Fruit fly (Drosophila melanogaster): ENCODE results near the gene CG43394.

CG43394 gene

dm6 chr2L:8104706-8105105 lies 40.9 kb upstream of the CG43394 start:
- TF ChIP-seq Myc (optimal IDR thresholded peaks at IDR 0.05) (no peak), CG32264 (GFP tag; optimal IDR thresholded peaks at IDR 0.05) (no peak), lola (GFP tag; optimal IDR thresholded peaks at IDR 0.05) (no peak), HLH106 (tag; optimal IDR thresholded peaks at IDR 0.05) (no peak), Hnf4 (GFP tag; optimal IDR thresholded peaks at IDR 0.05) (no peak), jim (GFP tag; optimal IDR thresholded peaks at IDR 0.05) (no peak), OdsH (GFP tag; optimal IDR thresholded peaks at IDR 0.05) (no peak), sv (GFP tag; optimal IDR thresholded peaks at IDR 0.05) (no peak), GATAd (GFP tag; optimal IDR thresholded peaks at IDR 0.05) (no peak), CG9705 (GFP tag; optimal IDR thresholded peaks at IDR 0.05) (no peak)

dm6 chr2L:8110549-8111438 lies 34.8 kb upstream of the CG43394 start:
- TF ChIP-seq psq (GFP tag; optimal IDR thresholded peaks at IDR 0.05) = no peak
- no peak for TF ChIP-seq Sp1 (GFP tag; optimal IDR thresholded peaks at IDR 0.05)
- TF ChIP-seq fru (GFP tag; optimal IDR thresholded peaks at IDR 0.05) = no peak
- no peak for TF ChIP-seq br (GFP tag; optimal IDR thresholded peaks at IDR 0.05)
- no peak for TF ChIP-seq CG32264 (GFP tag; optimal IDR thresholded peaks at IDR 0.05)
- TF ChIP-seq sage (GFP tag; optimal IDR thresholded peaks at IDR 0.05) = no peak
- TF ChIP-seq Hr83 (GFP tag; optimal IDR thresholded peaks at IDR 0.05; ENCODE audit: poor library complexity, severe bottlenecking) = no peak
- TF ChIP-seq Dif (GFP tag; optimal IDR thresholded peaks at IDR 0.05; ENCODE audit: partially characterized antibody) = no peak
- no peak for TF ChIP-seq Dfd (GFP tag; optimal IDR thresholded peaks at IDR 0.05)
- TF ChIP-seq Vsx2 (GFP tag; optimal IDR thresholded peaks at IDR 0.05; ENCODE audit: partially characterized antibody) = no peak
- TF ChIP-seq HLH106 (tag; optimal IDR thresholded peaks at IDR 0.05) = no peak
- TF ChIP-seq usp (GFP tag; optimal IDR thresholded peaks at IDR 0.05) = no peak
- TF ChIP-seq Rel (GFP tag; optimal IDR thresholded peaks at IDR 0.05) = no peak
- TF ChIP-seq Rel (tag; optimal IDR thresholded peaks at IDR 0.05) = no peak
- TF ChIP-seq Hnf4 (GFP tag; optimal IDR thresholded peaks at IDR 0.05) = no peak
- TF ChIP-seq h (GFP tag; optimal IDR thresholded peaks at IDR 0.05) = no peak

dm6 chr2L:8116632-8117193 lies 28.8 kb upstream of the CG43394 start:
- TF ChIP-seq brk (GFP tag; optimal IDR thresholded peaks at IDR 0.05) = no peak
- TF ChIP-seq pan (optimal IDR thresholded peaks at IDR 0.05) = no peak
- TF ChIP-seq br (GFP tag; optimal IDR thresholded peaks at IDR 0.05) = no peak
- TF ChIP-seq woc (GFP tag; optimal IDR thresholded peaks at IDR 0.05) = no peak
- no peak for TF ChIP-seq Sp1 (GFP tag; optimal IDR thresholded peaks at IDR 0.05)
- no peak for TF ChIP-seq lola (GFP tag; optimal IDR thresholded peaks at IDR 0.05)
- TF ChIP-seq CG9705 (GFP tag; optimal IDR thresholded peaks at IDR 0.05) = no peak
- no peak for TF ChIP-seq Dfd (GFP tag; optimal IDR thresholded peaks at IDR 0.05)
- no peak for TF ChIP-seq sage (GFP tag; optimal IDR thresholded peaks at IDR 0.05)
- no peak for TF ChIP-seq h (GFP tag; optimal IDR thresholded peaks at IDR 0.05)

- TF ChIP-seq CG32264 (GFP tag; optimal IDR thresholded peaks at IDR 0.05) = no peak
- TF ChIP-seq Myc (optimal IDR thresholded peaks at IDR 0.05) = no peak
- TF ChIP-seq h (GFP tag; optimal IDR thresholded peaks at IDR 0.05) = no peak
- no peak for TF ChIP-seq N (GFP tag; optimal IDR thresholded peaks at IDR 0.05)
- TF ChIP-seq dl (GFP tag; optimal IDR thresholded peaks at IDR 0.05; ENCODE audit: insufficient read depth in 1 of 2, partially characterized antibody in 2 of 2) = no peak
- no peak for TF ChIP-seq tai (GFP tag; optimal IDR thresholded peaks at IDR 0.05)
- TF ChIP-seq Abd-B (GFP tag; optimal IDR thresholded peaks at IDR 0.05) = no peak
- TF ChIP-seq brk (GFP tag; optimal IDR thresholded peaks at IDR 0.05) = no peak
- TF ChIP-seq rgr (GFP tag; optimal IDR thresholded peaks at IDR 0.05) = no peak
- no peak for TF ChIP-seq Dfd (GFP tag; optimal IDR thresholded peaks at IDR 0.05)
- TF ChIP-seq Hr78 (GFP tag; optimal IDR thresholded peaks at IDR 0.05) = no peak
- TF ChIP-seq usp (GFP tag; optimal IDR thresholded peaks at IDR 0.05) = no peak
- TF ChIP-seq br (GFP tag; optimal IDR thresholded peaks at IDR 0.05) = no peak
- TF ChIP-seq CrebA (GFP tag; optimal IDR thresholded peaks at IDR 0.05; ENCODE audit: borderline replicate concordance) = no peak
- TF ChIP-seq HLH106 (tag; optimal IDR thresholded peaks at IDR 0.05) = no peak
Measured at dm6 chr2L:8123711-8124379, 21.7 kb upstream of the CG43394 start, which contains the start of the genes mon2 and CG8673. Gene mon2, minus strand, starts transcription at chr2L:8124010. Gene CG8673, plus strand, starts transcription at chr2L:8124329.

Data from whole organism, wandering third instar larva.